Worm (Caenorhabditis elegans) whole organism, late embryonic: ENCODE data around the gene K02D3.1.

Experiments used
- C08G9.2 ChIP-seq: sonication (generic microtip); optimal IDR thresholded peaks from 2 replicates; lab custom pipeline; 2016; ENCODE audit warnings: mild to moderate bottlenecking, missing genetic modification characterization, moderate library complexity, missing compliant biosample characterization
- nfya-1 ChIP-seq: sonication (generic microtip); optimal IDR thresholded peaks from 2 replicates; lab custom pipeline; 2017; ENCODE audit warnings: missing genetic modification characterization, mild to moderate bottlenecking, missing compliant biosample characterization, antibody characterized with exemption, moderate library complexity

DNA sequence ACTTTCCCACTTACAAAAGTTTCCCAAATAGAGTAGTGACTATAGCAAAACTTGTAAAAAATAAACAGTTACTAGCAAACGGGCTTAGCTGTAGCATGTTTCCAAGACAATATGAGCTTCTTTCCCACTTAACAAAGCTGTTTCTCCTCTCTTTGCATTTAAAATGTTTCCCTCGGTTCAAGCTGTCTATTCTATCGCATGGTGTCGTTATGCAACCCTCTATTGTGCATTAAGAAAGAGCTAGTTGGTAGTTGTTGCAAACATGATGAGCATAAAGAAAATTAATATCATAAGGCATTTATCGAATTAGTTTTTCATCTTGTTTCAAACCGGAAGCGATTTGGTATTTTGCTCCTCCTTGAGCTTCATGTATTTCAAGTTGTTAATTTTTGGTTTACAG lies 16.1 kb downstream of the K02D3.1 start, which contains the start of gene poml-1:
- TF ChIP-seq C08G9.2 (tag; lab: Kevin White, UChicago) = no peak
- TF ChIP-seq nfya-1 (tag; lab: Kevin White, UChicago) = no peak
